Worm (Caenorhabditis elegans) whole organism, midembryonic: Measurements from ENCODE around the gene B0334.20.

Experiments
- T22C8.4 ChIP-seq: fragments of 200-800 bp; sonication (Bioruptor generic); IDR thresholded peaks from 2 replicates; pipeline ENCODE4 v1.3.6; 2022; ENCODE audit warnings: missing genetic modification characterization, missing compliant biosample characterization
- cog-1 ChIP-seq: sonication (generic microtip); optimal IDR thresholded peaks from 2 replicates; lab custom pipeline; 2016; ENCODE audit warnings: missing genetic modification characterization, missing compliant biosample characterization
- flt-1 ChIP-seq: fragments of 200-800 bp; sonication (Bioruptor generic); IDR thresholded peaks from 2 replicates; pipeline ENCODE4 v1.3.6; 2022; ENCODE audit warnings: missing genetic modification characterization, missing compliant biosample characterization
- klf-2 ChIP-seq: fragments of 200-800 bp; sonication (Bioruptor generic); conservative IDR thresholded peaks from 2 replicates; pipeline ENCODE4 v1.3.6; 2022; ENCODE audit warnings: missing genetic modification reagents, missing genetic modification characterization, missing compliant biosample characterization
- med-1 ChIP-seq: sonication (generic microtip); optimal IDR thresholded peaks from 2 replicates; lab custom pipeline; 2017; ENCODE audit warnings: missing genetic modification characterization, mild to moderate bottlenecking, missing compliant biosample characterization, antibody characterized with exemption, missing genetic modification reagents; ENCODE audit not compliant: insufficient read depth
- ref-1 ChIP-seq: fragments of 200-800 bp; sonication (Bioruptor generic); conservative IDR thresholded peaks from 2 replicates; pipeline ENCODE4 v1.3.6; 2022; ENCODE audit warnings: missing genetic modification reagents, missing genetic modification characterization, missing compliant biosample characterization
- tab-1 ChIP-seq: fragments of 200-800 bp; sonication (Bioruptor generic); IDR thresholded peaks from 2 replicates; pipeline ENCODE4 v1.3.6; 2022; ENCODE audit warnings: missing genetic modification characterization, missing compliant biosample characterization
- ztf-23 ChIP-seq: fragments of 200-800 bp; sonication (Bioruptor generic); IDR thresholded peaks from 2 replicates; pipeline ENCODE4 v1.3.6; 2022; ENCODE audit warnings: missing genetic modification reagents, missing genetic modification characterization, missing compliant biosample characterization
- ztf-29 ChIP-seq: fragments of 200-800 bp; sonication (Bioruptor generic); IDR thresholded peaks from 2 replicates; pipeline ENCODE4 v1.3.6; 2022; ENCODE audit warnings: missing genetic modification reagents, missing genetic modification characterization, missing compliant biosample characterization

The B0334.20 gene

ce11 chrII:11459883-11460282, 40.4 kb downstream of the B0334.20 start:
- TF ChIP-seq ref-1 (GFP tag; lab: Robert Waterston, UW) (no peak), flt-1 (no peak), T22C8.4 (GFP tag; lab: Robert Waterston, UW) (no peak), med-1 (GFP tag; lab: Kevin White, UChicago) (no peak), ztf-23 (GFP tag; lab: Robert Waterston, UW) (no peak), ztf-29 (GFP tag; lab: Robert Waterston, UW) (no peak), cog-1 (no peak), klf-2 (GFP tag; lab: Robert Waterston, UW) (no peak), tab-1 (GFP tag; lab: Robert Waterston, UW) (no peak)

- TF ChIP-seq med-1 (GFP tag; lab: Kevin White, UChicago) (no peak), flt-1 (no peak), ztf-29 (GFP tag; lab: Robert Waterston, UW) (no peak), tab-1 (GFP tag; lab: Robert Waterston, UW) (no peak), klf-2 (GFP tag; lab: Robert Waterston, UW) (no peak), T22C8.4 (GFP tag; lab: Robert Waterston, UW) (no peak), ref-1 (GFP tag; lab: Robert Waterston, UW) (no peak)
These were observed 44.5 kb downstream of the B0334.20 start for ce11 chrII:11455715-11456114.

ce11 chrII:11455140-11455539, 45.1 kb downstream of the B0334.20 start:
- TF ChIP-seq ztf-29 (GFP tag; lab: Robert Waterston, UW) = no peak
- TF ChIP-seq flt-1 = 0 out of 2 replicates have a peak, but pooled peaks have one; percentile 44

ce11 chrII:11453639-11454038, 46.6 kb downstream of the B0334.20 start:
- TF ChIP-seq ref-1 (GFP tag; lab: Robert Waterston, UW) (no peak), cog-1 (no peak), ztf-29 (GFP tag; lab: Robert Waterston, UW) (no peak), ztf-23 (GFP tag; lab: Robert Waterston, UW) (no peak), tab-1 (GFP tag; lab: Robert Waterston, UW) (no peak), T22C8.4 (GFP tag; lab: Robert Waterston, UW) (no peak), med-1 (GFP tag; lab: Kevin White, UChicago) (no peak), flt-1 (no peak), klf-2 (GFP tag; lab: Robert Waterston, UW) (no peak)

- no peak for TF ChIP-seq klf-2 (GFP tag; lab: Robert Waterston, UW)
- peak; percentile 54; the same call in 1 of the 2 replicates for TF ChIP-seq tab-1 (GFP tag; lab: Robert Waterston, UW)
- peak; percentile 28 for TF ChIP-seq med-1 (GFP tag; lab: Kevin White, UChicago)
- TF ChIP-seq ztf-29 (GFP tag; lab: Robert Waterston, UW) = no peak
- peak; percentile 66 for TF ChIP-seq ztf-23 (GFP tag; lab: Robert Waterston, UW)
- no peak for TF ChIP-seq ref-1 (GFP tag; lab: Robert Waterston, UW)
- peak; percentile 66; the same call in 1 of the 2 replicates for TF ChIP-seq flt-1
- TF ChIP-seq T22C8.4 (GFP tag; lab: Robert Waterston, UW) = peak; percentile 72; the same call in 1 of the 2 replicates
- TF ChIP-seq cog-1 = peak; percentile 15
These were observed 47.2 kb downstream of the B0334.20 start, which contains the start of gene rsp-1 for ce11 chrII:11453025-11453424. rsp-1 (plus strand) TSS chrII:11453362.

- TF ChIP-seq ztf-29 (GFP tag; lab: Robert Waterston, UW) (no peak), cog-1 (no peak), med-1 (GFP tag; lab: Kevin White, UChicago) (no peak), flt-1 (no peak), T22C8.4 (GFP tag; lab: Robert Waterston, UW) (no peak), ztf-23 (GFP tag; lab: Robert Waterston, UW) (no peak), tab-1 (GFP tag; lab: Robert Waterston, UW) (no peak), klf-2 (GFP tag; lab: Robert Waterston, UW) (no peak), ref-1 (GFP tag; lab: Robert Waterston, UW) (no peak)
These were observed 47.7 kb downstream of the B0334.20 start, which contains the start of gene rsp-2 for ce11 chrII:11452498-11453005. rsp-2 (minus strand) TSS chrII:11452955.

ce11 chrII:11451738-11452137, 48.5 kb downstream of the B0334.20 start:
- no peak for TF ChIP-seq ref-1 (GFP tag; lab: Robert Waterston, UW)
- TF ChIP-seq tab-1 (GFP tag; lab: Robert Waterston, UW) = no peak
- no peak for TF ChIP-seq ztf-23 (GFP tag; lab: Robert Waterston, UW)
- no peak for TF ChIP-seq klf-2 (GFP tag; lab: Robert Waterston, UW)
- TF ChIP-seq T22C8.4 (GFP tag; lab: Robert Waterston, UW) = no peak
- no peak for TF ChIP-seq flt-1
- TF ChIP-seq ztf-29 (GFP tag; lab: Robert Waterston, UW) = no peak
- TF ChIP-seq cog-1 = no peak
- TF ChIP-seq med-1 (GFP tag; lab: Kevin White, UChicago) = no peak

ce11 chrII:11450882-11451281, 49.4 kb downstream of the B0334.20 start:
- TF ChIP-seq ztf-29 (GFP tag; lab: Robert Waterston, UW) = no peak
- TF ChIP-seq ref-1 (GFP tag; lab: Robert Waterston, UW) = no peak
- no peak for TF ChIP-seq klf-2 (GFP tag; lab: Robert Waterston, UW)
- TF ChIP-seq flt-1 = no peak
- TF ChIP-seq ztf-23 (GFP tag; lab: Robert Waterston, UW) = no peak
- TF ChIP-seq T22C8.4 (GFP tag; lab: Robert Waterston, UW) = no peak
- no peak for TF ChIP-seq med-1 (GFP tag; lab: Kevin White, UChicago)
